Worm (Caenorhabditis elegans) whole organism, late embryonic: ENCODE results near the gene egrh-1.

Source experiments
- nfya-1 ChIP-seq: sonication (generic microtip); optimal IDR thresholded peaks from 2 replicates; lab custom pipeline; 2017; ENCODE audit warnings: missing genetic modification characterization, mild to moderate bottlenecking, missing compliant biosample characterization, antibody characterized with exemption, moderate library complexity
- sox-4 ChIP-seq: sonication (generic microtip); optimal IDR thresholded peaks from 2 replicates; lab custom pipeline; 2017; ENCODE audit warnings: mild to moderate bottlenecking, missing genetic modification characterization, inconsistent platforms, missing compliant biosample characterization
- unc-3 ChIP-seq, 2 experiments: fragments of 200-800 bp in 1 of 2; sonication (Bioruptor generic) in 1 of 2; sonication (generic microtip) in 1 of 2; conservative IDR thresholded peaks in 1 of 2; optimal IDR thresholded peaks in 1 of 2; 2 replicates each; pipeline versions ENCODE4 v1.3.6 to Lab custom; 2016 to 2022; ENCODE audit warnings: missing compliant biosample characterization in 2 of 2, missing genetic modification characterization in 2 of 2, missing genetic modification reagents in 1 of 2
- unc-86 ChIP-seq: sonication (generic microtip); optimal IDR thresholded peaks from 2 replicates; lab custom pipeline; 2016; ENCODE audit warnings: missing genetic modification characterization, missing compliant biosample characterization

- no peak for TF ChIP-seq nfya-1 (tag; lab: Kevin White, UChicago)
- no peak for TF ChIP-seq sox-4 (tag; lab: Kevin White, UChicago)
- TF ChIP-seq unc-3 (GFP tag; conservative IDR thresholded peaks at IDR 0.05; lab: Robert Waterston, UW), result no peak
- TF ChIP-seq unc-3 (tag; optimal IDR thresholded peaks at IDR 0.05; lab: Kevin White, UChicago), result no peak
- TF ChIP-seq unc-86 (tag; lab: Kevin White, UChicago), result no peak
Observed at ce11 chrX:14894845-14895244, 49.1 kb downstream of the egrh-1 start, which contains the start of gene nac-1.
